Fruit fly (Drosophila melanogaster) S2 (cell line): ENCODE results near the gene CG5727.

Source experiments
- CG8478 ChIP-seq: fragments of >200 bp; optimal IDR thresholded peaks from 2 replicates; lab custom pipeline; 2018
- CTCF ChIP-seq, 2 experiments: fragments of >200 bp; optimal IDR thresholded peaks; 2 replicates each; lab custom pipeline; 2018

- no peak for TF ChIP-seq CG8478 (lab: Kevin White, UChicago)
- TF ChIP-seq CTCF (optimal IDR thresholded peaks at IDR 0.05; lab: Kevin White, UChicago) = no peak
These were observed 9.5 kb upstream of the CG5727 start for dm6 chr2L:10220010-10220409.
